Fruit fly (Drosophila melanogaster): ENCODE results near the gene CG15747.

Gene CG15747

dm6 chrX:13332702-13333243 lies 5.3 kb upstream of the CG15747 start (continued):
- TF ChIP-seq CG17568 (GFP tag; optimal IDR thresholded peaks at IDR 0.05) (no peak), fd102C (GFP tag; optimal IDR thresholded peaks at IDR 0.05) (no peak), CG12236 (GFP tag; optimal IDR thresholded peaks at IDR 0.05) (no peak), CG11085 (GFP tag; IDR thresholded peaks at IDR 0.05) (no peak), MESR4 (GFP tag; optimal IDR thresholded peaks at IDR 0.05) (no peak), Deaf1 (tag; optimal IDR thresholded peaks at IDR 0.05) (no peak), CG2116 (GFP tag; optimal IDR thresholded peaks at IDR 0.05) (no peak), Atf-2 (GFP tag; optimal IDR thresholded peaks at IDR 0.05) (no peak), PHDP (tag; optimal IDR thresholded peaks at IDR 0.05) (no peak), seq (GFP tag; IDR thresholded peaks at IDR 0.05) (no peak), oc (tag; optimal IDR thresholded peaks at IDR 0.05) (no peak), C15 (GFP tag; IDR thresholded peaks at IDR 0.05) (no peak), CG2129 (GFP tag; IDR thresholded peaks at IDR 0.05; ENCODE audit: partially characterized antibody) (no peak), Doc3 (GFP tag; IDR thresholded peaks at IDR 0.05; ENCODE audit: partially characterized antibody) (no peak), Fer2 (tag; optimal IDR thresholded peaks at IDR 0.05) (no peak), schlank (tag; optimal IDR thresholded peaks at IDR 0.05) (no peak), salm (tag; optimal IDR thresholded peaks at IDR 0.05) (no peak), Ravus (GFP tag; IDR thresholded peaks at IDR 0.05) (no peak), nerfin-2 (GFP tag; IDR thresholded peaks at IDR 0.05; ENCODE audit: partially characterized antibody) (no peak), GATAe (GFP tag; conservative IDR thresholded peaks at IDR 0.05) (no peak), CG9932 (GFP tag; IDR thresholded peaks at IDR 0.05) (peak; percentile 45), jigr1 (GFP tag; IDR thresholded peaks at IDR 0.05) (no peak), chn (GFP tag; optimal IDR thresholded peaks at IDR 0.05) (no peak), crol (GFP tag; IDR thresholded peaks at IDR 0.05) (no peak), bab2 (GFP tag; optimal IDR thresholded peaks at IDR 0.05) (peak; percentile 45), cad (GFP tag; optimal IDR thresholded peaks at IDR 0.05) (no peak), Dp (GFP tag; optimal IDR thresholded peaks at IDR 0.05) (no peak), gcm2 (GFP tag; optimal IDR thresholded peaks at IDR 0.05) (no peak), CG12104 (GFP tag; optimal IDR thresholded peaks at IDR 0.05) (no peak), CG31388 (GFP tag; optimal IDR thresholded peaks at IDR 0.05) (no peak), wek (GFP tag; optimal IDR thresholded peaks at IDR 0.05) (no peak), CG6765 (GFP tag; optimal IDR thresholded peaks at IDR 0.05) (no peak), chm (GFP tag; IDR thresholded peaks at IDR 0.05) (no peak; the same call in 1 of the 2 replicates), run (tag; optimal IDR thresholded peaks at IDR 0.05) (no peak), MBD-R2 (GFP tag; IDR thresholded peaks at IDR 0.05) (no peak), CG10462 (GFP tag; optimal IDR thresholded peaks at IDR 0.05) (no peak), CG17802 (tag; optimal IDR thresholded peaks at IDR 0.05) (no peak), lola (GFP tag; optimal IDR thresholded peaks at IDR 0.05) (no peak), unpg (GFP tag; optimal IDR thresholded peaks at IDR 0.05) (no peak), Rfx (GFP tag; IDR thresholded peaks at IDR 0.05) (peak; percentile 45; the same call in 1 of the 2 replicates), CG4730 (GFP tag; IDR thresholded peaks at IDR 0.05) (no peak), CG3995 (GFP tag; optimal IDR thresholded peaks at IDR 0.05) (no peak), chif (GFP tag; optimal IDR thresholded peaks at IDR 0.05) (no peak), eve (GFP tag; optimal IDR thresholded peaks at IDR 0.05) (no peak), CG31365 (tag; optimal IDR thresholded peaks at IDR 0.05) (no peak), Dip3 (GFP tag; optimal IDR thresholded peaks at IDR 0.05) (peak; percentile 40), yki (optimal IDR thresholded peaks at IDR 0.05) (no peak), CG5180 (GFP tag; optimal IDR thresholded peaks at IDR 0.05) (no peak), Sry-β (GFP tag; optimal IDR thresholded peaks at IDR 0.05) (no peak), CG34376 (GFP tag; optimal IDR thresholded peaks at IDR 0.05) (peak; percentile 12), Opbp (GFP tag; IDR thresholded peaks at IDR 0.05; ENCODE audit: partially characterized antibody) (no peak)
